Fruit fly (Drosophila melanogaster) Kc167 (cell line): Measurements from ENCODE around the gene Cbl.

ENCODE experiments used
- h ChIP-seq: fragments of >200 bp; optimal IDR thresholded peaks from 3 replicates; lab custom pipeline; 2018; ENCODE audit warnings: missing external identifiers
- insv ChIP-seq: fragments of >200 bp; optimal IDR thresholded peaks from 3 replicates; lab custom pipeline; 2018; ENCODE audit warnings: missing external identifiers
- psq ChIP-seq: fragments of >200 bp; optimal IDR thresholded peaks from 2 replicates; lab custom pipeline; 2017; ENCODE audit warnings: missing external identifiers

dm6 chr3L:8440079-8440478 lies 15.3 kb downstream of the Cbl start:
- TF ChIP-seq h: no peak
- no peak for TF ChIP-seq psq (lab: Kevin White, UChicago)
- TF ChIP-seq insv (lab: Kevin White, UChicago): no peak
